Fruit fly (Drosophila melanogaster): Measurements from ENCODE around the gene ato.

DNA sequence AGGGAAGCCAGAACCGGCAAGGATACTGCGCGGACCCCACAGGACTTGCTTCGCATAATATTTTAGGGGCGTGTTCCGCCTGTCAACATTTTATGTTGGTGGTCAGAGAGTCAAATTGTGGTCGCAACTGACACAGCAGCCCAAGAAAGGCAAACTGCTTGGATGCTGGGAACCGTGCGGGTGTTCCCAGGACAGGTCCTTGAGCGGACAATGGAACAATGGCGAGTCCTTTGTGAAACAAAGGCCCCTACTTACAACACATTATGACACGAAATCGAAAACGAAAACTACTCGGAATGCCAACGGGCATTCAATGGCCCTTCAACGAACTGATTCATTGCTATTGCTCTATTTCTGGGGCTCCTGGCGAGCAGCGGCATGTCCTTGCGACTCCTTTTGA, 6.4 kb downstream of the ato start:
- TF ChIP-seq tj (GFP tag; optimal IDR thresholded peaks at IDR 0.05), result no peak
- no peak for TF ChIP-seq ovo (GFP tag; optimal IDR thresholded peaks at IDR 0.05)

Data from whole organism, adult.